Fruit fly (Drosophila melanogaster) whole organism, embryonic: ENCODE results near the gene CG4338.

Experiments
- Adf1 ChIP-seq: fragments of 200-800 bp; sonication (Bioruptor generic); IDR thresholded peaks from 2 replicates; pipeline ENCODE4 v1.3.6; 2022; ENCODE audit warnings: missing biosample characterization, missing genetic modification characterization
- Bteb2 ChIP-seq: fragments of 200-800 bp; sonication (Bioruptor generic); optimal IDR thresholded peaks from 2 replicates; lab custom pipeline; 2016; ENCODE audit warnings: missing biosample characterization, missing genetic modification characterization
- C15 ChIP-seq: fragments of 200-800 bp; sonication (Bioruptor generic); IDR thresholded peaks from 3 replicates; pipeline ENCODE4 v1.3.6; 2022; ENCODE audit warnings: missing biosample characterization, missing genetic modification characterization
- CG10267 ChIP-seq: fragments of 200-800 bp; sonication (Bioruptor generic); optimal IDR thresholded peaks from 2 replicates; lab custom pipeline; 2018; ENCODE audit warnings: missing biosample characterization, mild to moderate bottlenecking, missing genetic modification characterization, moderate library complexity
- CG11696 ChIP-seq: fragments of 200-800 bp; sonication (Bioruptor generic); IDR thresholded peaks from 2 replicates; pipeline ENCODE4 v1.3.6; 2022; ENCODE audit warnings: missing biosample characterization, missing genetic modification characterization
- CG11723 ChIP-seq: fragments of 200-800 bp; sonication (Bioruptor generic); optimal IDR thresholded peaks from 2 replicates; lab custom pipeline; 2017; ENCODE audit warnings: missing biosample characterization, mild to moderate bottlenecking, missing genetic modification characterization
- CG12744 ChIP-seq: fragments of 200-800 bp; sonication (Bioruptor generic); optimal IDR thresholded peaks from 2 replicates; lab custom pipeline; 2016; ENCODE audit warnings: missing biosample characterization, missing genetic modification characterization
- CG13775 ChIP-seq: fragments of 200-800 bp; sonication (Bioruptor generic); optimal IDR thresholded peaks from 3 replicates; lab custom pipeline; 2017; ENCODE audit warnings: missing biosample characterization, mild to moderate bottlenecking, missing genetic modification characterization
- CG14441 ChIP-seq: fragments of 200-800 bp; sonication (Bioruptor generic); IDR thresholded peaks from 2 replicates; pipeline ENCODE4 v1.3.6; 2022; ENCODE audit warnings: missing biosample characterization, missing genetic modification characterization
- CG14710 ChIP-seq: fragments of 200-800 bp; sonication (Bioruptor generic); optimal IDR thresholded peaks from 3 replicates; lab custom pipeline; 2019; ENCODE audit warnings: missing biosample characterization, mild to moderate bottlenecking, missing genetic modification characterization, moderate library complexity
- CG15269 ChIP-seq: fragments of 200-800 bp; sonication (Bioruptor generic); optimal IDR thresholded peaks from 2 replicates; lab custom pipeline; 2018; ENCODE audit warnings: missing biosample characterization, mild to moderate bottlenecking, missing genetic modification characterization, moderate library complexity
- CG15601 ChIP-seq: fragments of 200-800 bp; sonication (Bioruptor generic); optimal IDR thresholded peaks from 3 replicates; lab custom pipeline; 2019; ENCODE audit warnings: missing biosample characterization, mild to moderate bottlenecking, missing genetic modification characterization, moderate library complexity
- CG16779 ChIP-seq: fragments of 200-800 bp; sonication (Bioruptor generic); IDR thresholded peaks from 2 replicates; pipeline ENCODE4 v1.3.6; 2022; ENCODE audit warnings: missing biosample characterization, missing genetic modification characterization
- CG17612 ChIP-seq: fragments of 200-800 bp; sonication (Bioruptor generic); IDR thresholded peaks from 2 replicates; pipeline ENCODE4 v1.3.6; 2022; ENCODE audit warnings: missing biosample characterization, missing genetic modification characterization
- CG18599 ChIP-seq: fragments of 200-800 bp; sonication (Bioruptor generic); optimal IDR thresholded peaks from 3 replicates; lab custom pipeline; 2017; ENCODE audit warnings: missing biosample characterization, missing genetic modification characterization, mild to moderate bottlenecking, moderate library complexity, missing genetic modification reagents
- CG2889 ChIP-seq: fragments of 200-800 bp; sonication (Bioruptor generic); IDR thresholded peaks from 3 replicates; pipeline ENCODE4 v1.3.6; 2022; ENCODE audit warnings: missing biosample characterization, missing genetic modification characterization
- CG31388 ChIP-seq: fragments of 200-800 bp; sonication (Bioruptor generic); optimal IDR thresholded peaks from 2 replicates; lab custom pipeline; 2016; ENCODE audit warnings: missing biosample characterization, missing genetic modification characterization
- CG32772 ChIP-seq: fragments of 200-800 bp; sonication (Bioruptor generic); IDR thresholded peaks from 2 replicates; pipeline ENCODE4 v1.3.6; 2022; ENCODE audit warnings: missing biosample characterization, missing genetic modification characterization
- CG7271 ChIP-seq: fragments of 200-800 bp; sonication (Bioruptor generic); optimal IDR thresholded peaks from 2 replicates; lab custom pipeline; 2018; ENCODE audit warnings: missing biosample characterization, mild to moderate bottlenecking, missing genetic modification characterization, moderate library complexity
- CG7839 ChIP-seq: fragments of 200-800 bp; sonication (Bioruptor generic); optimal IDR thresholded peaks from 3 replicates; lab custom pipeline; 2018; ENCODE audit warnings: missing biosample characterization, mild to moderate bottlenecking, missing genetic modification characterization, moderate library complexity
- CG8290 ChIP-seq, 3 experiments: fragments of 200-800 bp; sonication (Bioruptor generic); optimal IDR thresholded peaks; 2 replicates each; lab custom pipeline; 2016 to 2019; ENCODE audit warnings: missing biosample characterization in 3 of 3, missing genetic modification characterization in 3 of 3, mild to moderate bottlenecking in 2 of 3, moderate library complexity in 1 of 3
- CG8765 ChIP-seq: fragments of 200-800 bp; sonication (Bioruptor generic); IDR thresholded peaks from 2 replicates; pipeline ENCODE4 v1.3.6; 2022; ENCODE audit warnings: missing biosample characterization, missing genetic modification characterization
- CG9215 ChIP-seq: fragments of 200-800 bp; sonication (Bioruptor generic); IDR thresholded peaks from 2 replicates; pipeline ENCODE4 v1.3.6; 2022; ENCODE audit warnings: missing biosample characterization, missing genetic modification characterization
- CG9609 ChIP-seq: fragments of 200-800 bp; sonication (Bioruptor generic); optimal IDR thresholded peaks from 3 replicates; lab custom pipeline; 2016; ENCODE audit warnings: missing biosample characterization, missing genetic modification characterization
- CG9932 ChIP-seq: fragments of 200-800 bp; sonication (Bioruptor generic); IDR thresholded peaks from 2 replicates; pipeline ENCODE4 v1.3.6; 2022; ENCODE audit warnings: missing biosample characterization, missing genetic modification characterization
- Camta ChIP-seq: fragments of 200-800 bp; sonication (Bioruptor generic); optimal IDR thresholded peaks from 2 replicates; lab custom pipeline; 2016; ENCODE audit warnings: missing biosample characterization, missing genetic modification characterization
- Chrac-16 ChIP-seq: fragments of 200-800 bp; sonication (Bioruptor generic); optimal IDR thresholded peaks from 3 replicates; lab custom pipeline; 2016; ENCODE audit warnings: missing biosample characterization, missing genetic modification characterization
- D19A ChIP-seq: fragments of 200-800 bp; optimal IDR thresholded peaks from 3 replicates; lab custom pipeline; 2019; ENCODE audit warnings: missing biosample characterization, mild to moderate bottlenecking, missing genetic modification characterization, moderate library complexity
- ERR ChIP-seq: fragments of 200-800 bp; sonication (Bioruptor generic); optimal IDR thresholded peaks from 2 replicates; lab custom pipeline; 2016; ENCODE audit warnings: missing biosample characterization, missing genetic modification characterization
- MTF-1 ChIP-seq: fragments of 200-800 bp; sonication (Bioruptor generic); optimal IDR thresholded peaks from 2 replicates; lab custom pipeline; 2018; ENCODE audit warnings: missing biosample characterization, mild to moderate bottlenecking, missing genetic modification characterization, borderline replicate concordance
- NK7.1 ChIP-seq: fragments of 200-800 bp; sonication (Bioruptor generic); optimal IDR thresholded peaks from 3 replicates; lab custom pipeline; 2016; ENCODE audit warnings: missing biosample characterization, missing genetic modification characterization
- Nf-YB ChIP-seq: fragments of 200-800 bp; sonication (Bioruptor generic); optimal IDR thresholded peaks from 3 replicates; lab custom pipeline; 2019; ENCODE audit warnings: missing biosample characterization, mild to moderate bottlenecking, missing genetic modification characterization, moderate library complexity
- PHDP ChIP-seq: fragments of 200-800 bp; sonication (Bioruptor generic); optimal IDR thresholded peaks from 3 replicates; lab custom pipeline; 2018; ENCODE audit warnings: missing biosample characterization, mild to moderate bottlenecking, missing genetic modification characterization, moderate library complexity
- Ravus ChIP-seq: fragments of 200-800 bp; sonication (Bioruptor generic); IDR thresholded peaks from 2 replicates; pipeline ENCODE4 v1.3.6; 2022; ENCODE audit warnings: missing biosample characterization, missing genetic modification characterization
- Xbp1 ChIP-seq: fragments of 200-800 bp; sonication (Bioruptor generic); optimal IDR thresholded peaks from 3 replicates; lab custom pipeline; 2016; ENCODE audit warnings: missing biosample characterization, mild to moderate bottlenecking, missing genetic modification characterization
- YL-1 ChIP-seq: fragments of 200-800 bp; sonication (Bioruptor generic); optimal IDR thresholded peaks from 3 replicates; lab custom pipeline; 2017; ENCODE audit warnings: missing biosample characterization, mild to moderate bottlenecking, missing genetic modification characterization
- ac ChIP-seq: fragments of 200-800 bp; sonication (Bioruptor generic); optimal IDR thresholded peaks from 3 replicates; lab custom pipeline; 2017; ENCODE audit warnings: missing biosample characterization, mild to moderate bottlenecking, missing genetic modification characterization
- bbx ChIP-seq: fragments of 200-800 bp; sonication (Bioruptor generic); IDR thresholded peaks from 2 replicates; pipeline ENCODE4 v1.3.6; 2022; ENCODE audit warnings: missing biosample characterization, missing genetic modification characterization; ENCODE audit not compliant: partially characterized antibody
- dimm ChIP-seq: fragments of 200-800 bp; sonication (Bioruptor generic); IDR thresholded peaks from 2 replicates; pipeline ENCODE4 v1.3.6; 2022; ENCODE audit warnings: missing biosample characterization, missing genetic modification characterization
- emc ChIP-seq: fragments of 200-800 bp; sonication (Bioruptor generic); optimal IDR thresholded peaks from 2 replicates; lab custom pipeline; 2016; ENCODE audit warnings: missing biosample characterization, missing genetic modification characterization
- eve ChIP-seq, 2 experiments: fragments of >200 bp; optimal IDR thresholded peaks; 2 replicates each; lab custom pipeline; 2017; ENCODE audit warnings: missing biosample characterization in 2 of 2, missing genetic modification characterization in 2 of 2
- fd96Cb ChIP-seq: fragments of 200-800 bp; sonication (Bioruptor generic); optimal IDR thresholded peaks from 2 replicates; lab custom pipeline; 2018; ENCODE audit warnings: missing biosample characterization, mild to moderate bottlenecking, missing genetic modification characterization, moderate library complexity
- insv ChIP-seq, 2 experiments: fragments of 200-800 bp; sonication (Bioruptor generic); optimal IDR thresholded peaks; 3 replicates each; lab custom pipeline; 2016 to 2018; ENCODE audit warnings: missing biosample characterization in 2 of 2, missing genetic modification characterization in 2 of 2
- nau ChIP-seq: fragments of 200-800 bp; sonication (Bioruptor generic); optimal IDR thresholded peaks from 3 replicates; lab custom pipeline; 2017; ENCODE audit warnings: missing biosample characterization, mild to moderate bottlenecking, missing genetic modification characterization, missing genetic modification reagents
- nerfin-2 ChIP-seq: fragments of 200-800 bp; sonication (Bioruptor generic); IDR thresholded peaks from 2 replicates; pipeline ENCODE4 v1.3.6; 2022; ENCODE audit warnings: missing biosample characterization, missing genetic modification characterization; ENCODE audit not compliant: partially characterized antibody
- pzg ChIP-seq: fragments of 200-800 bp; sonication (Bioruptor generic); optimal IDR thresholded peaks from 3 replicates; lab custom pipeline; 2018; ENCODE audit warnings: missing biosample characterization, mild to moderate bottlenecking, missing genetic modification characterization, moderate library complexity
- run ChIP-seq: fragments of 200-800 bp; sonication (Bioruptor generic); optimal IDR thresholded peaks from 3 replicates; lab custom pipeline; 2018; ENCODE audit warnings: missing biosample characterization, mild to moderate bottlenecking, missing genetic modification characterization
- schlank ChIP-seq: fragments of 200-800 bp; sonication (Bioruptor generic); optimal IDR thresholded peaks from 2 replicates; lab custom pipeline; 2018; ENCODE audit warnings: missing biosample characterization, mild to moderate bottlenecking, missing genetic modification characterization
- sqz ChIP-seq: fragments of 200-800 bp; sonication (Bioruptor generic); optimal IDR thresholded peaks from 3 replicates; lab custom pipeline; 2018; ENCODE audit warnings: missing biosample characterization, mild to moderate bottlenecking, missing genetic modification characterization
- tin ChIP-seq: fragments of 200-800 bp; sonication (Bioruptor generic); optimal IDR thresholded peaks from 3 replicates; lab custom pipeline; 2016; ENCODE audit warnings: missing biosample characterization, missing genetic modification characterization

Gene CG4338

dm6 chr3R:15275158-15275623, at the start of gene CG4338, which contains the start of gene Cp190 (continued):
- TF ChIP-seq CG9609 (GFP tag; lab: Kevin White, UChicago) (peak; percentile 89), emc (peak; percentile 78), Camta (peak; percentile 93), CG15269 (tag; lab: Kevin White, UChicago) (peak; percentile 99), Nf-YB (GFP tag; lab: Kevin White, UChicago) (peak; percentile 89), CG32772 (GFP tag; lab: Robert Waterston, UW) (peak; percentile 97), CG13775 (GFP tag; lab: Kevin White, UChicago) (peak; percentile 99), CG7839 (tag; lab: Kevin White, UChicago) (peak; percentile 99), YL-1 (GFP tag; lab: Kevin White, UChicago) (peak; percentile 97), Xbp1 (GFP tag; lab: Kevin White, UChicago) (peak; percentile 98), Ravus (GFP tag; lab: Robert Waterston, UW) (peak; percentile 89), CG7271 (tag; lab: Kevin White, UChicago) (peak; percentile 96), CG14710 (peak; percentile 99), Chrac-16 (peak; percentile 98), eve (GFP tag; optimal IDR thresholded peaks at IDR 0.05; lab: Kevin White, UChicago) (peak in 1 of 2 experiments; percentile 61), D19A (tag; lab: Kevin White, UChicago) (peak; percentile 96), pzg (GFP tag; lab: Kevin White, UChicago) (peak; percentile 78), CG18599 (GFP tag; lab: Kevin White, UChicago) (peak; percentile 98), CG11696 (GFP tag; lab: Robert Waterston, UW) (peak; percentile 80), insv (GFP tag; optimal IDR thresholded peaks at IDR 0.05; lab: Kevin White, UChicago) (peak in 1 of 2 experiments; percentile 85), PHDP (tag; lab: Kevin White, UChicago) (peak; percentile 99), schlank (tag; lab: Kevin White, UChicago) (peak; percentile 93), CG8765 (GFP tag; lab: Robert Waterston, UW) (peak; percentile 89), nau (no peak), NK7.1 (GFP tag; lab: Kevin White, UChicago) (peak; percentile 86), CG11723 (GFP tag; lab: Kevin White, UChicago) (peak; percentile 93), ERR (GFP tag; lab: Kevin White, UChicago) (peak; percentile 67), MTF-1 (GFP tag; lab: Kevin White, UChicago) (peak; percentile 87), CG12744 (GFP tag; lab: Kevin White, UChicago) (peak; percentile 84), bbx (GFP tag; lab: Robert Waterston, UW) (peak; percentile 78), CG10267 (tag; lab: Kevin White, UChicago) (peak; percentile 96), nerfin-2 (GFP tag; lab: Robert Waterston, UW) (peak; percentile 53; the same call in 1 of the 2 replicates), tin (GFP tag; lab: Kevin White, UChicago) (peak; percentile 98), CG16779 (GFP tag; lab: Robert Waterston, UW) (peak; percentile 88), ac (GFP tag; lab: Kevin White, UChicago) (peak; percentile 91), dimm (GFP tag; lab: Robert Waterston, UW) (peak; percentile 88), Bteb2 (GFP tag; lab: Kevin White, UChicago) (peak; percentile 93), CG14441 (GFP tag; lab: Robert Waterston, UW) (peak; percentile 95), CG31388 (peak; percentile 95), CG17612 (GFP tag; lab: Robert Waterston, UW) (peak; percentile 91), CG9932 (peak; percentile 98), C15 (GFP tag; lab: Robert Waterston, UW) (peak; percentile 86), CG15601 (tag; lab: Kevin White, UChicago) (peak; percentile 98), fd96Cb (tag; lab: Kevin White, UChicago) (peak; percentile 98), Adf1 (peak; percentile 79), CG9215 (GFP tag; lab: Robert Waterston, UW) (peak; percentile 97), CG2889 (GFP tag; lab: Robert Waterston, UW) (peak; percentile 94), CG8290 (GFP tag; optimal IDR thresholded peaks at IDR 0.05; lab: Kevin White, UChicago) (peak; percentile 96), CG8290 (tag; optimal IDR thresholded peaks at IDR 0.05; lab: Kevin White, UChicago) (peak; percentile 90), sqz (GFP tag; lab: Kevin White, UChicago) (peak; percentile 99), run (tag; lab: Kevin White, UChicago) (peak; percentile 96)
